Worm (Caenorhabditis elegans): ENCODE results near the gene set-8.

set-8 gene

DNA sequence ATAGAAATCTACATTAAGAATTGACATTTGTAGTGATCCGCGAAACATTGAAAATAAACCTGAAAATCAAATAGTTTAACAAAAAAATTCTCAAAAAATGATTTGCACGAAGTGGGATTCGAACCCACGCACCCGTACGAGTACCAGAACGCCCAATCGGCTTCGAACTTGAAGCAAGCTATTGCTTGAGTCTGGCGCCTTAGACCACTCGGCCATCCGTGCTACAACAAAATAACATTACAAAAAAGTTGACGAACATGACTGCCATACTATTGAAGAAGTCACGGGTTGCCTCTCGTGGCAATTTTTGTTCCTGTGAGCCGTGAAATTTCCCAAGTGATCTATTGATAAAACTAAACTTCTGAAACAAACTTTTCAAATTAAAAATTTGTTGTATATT, 3.2 kb upstream of the set-8 start (continued):
- no peak for TF ChIP-seq cebp-1 (GFP tag; IDR thresholded peaks at IDR 0.05)
- peak; percentile 1 for TF ChIP-seq cebp-1 (tag; optimal IDR thresholded peaks at IDR 0.05)
- TF ChIP-seq dox-1 (GFP tag; IDR thresholded peaks at IDR 0.05): peak; percentile 45; the same call in 1 of the 2 replicates
- TF ChIP-seq D2030.7 (GFP tag; IDR thresholded peaks at IDR 0.05): peak; percentile 92
- peak; percentile 32 for TF ChIP-seq nhr-90 (tag; optimal IDR thresholded peaks at IDR 0.05)
- TF ChIP-seq lin-26 (GFP tag; IDR thresholded peaks at IDR 0.05): 0 out of 2 replicates have a peak, but pooled peaks have one; percentile 45
- peak; percentile 84 for TF ChIP-seq tbp1 (GFP tag; optimal IDR thresholded peaks at IDR 0.05)
- 0 out of 2 replicates have a peak, but pooled peaks have one; percentile 22 for TF ChIP-seq Y53G8AR.9 (GFP tag; conservative IDR thresholded peaks at IDR 0.05)
- no peak for TF ChIP-seq egrh-3 (GFP tag; IDR thresholded peaks at IDR 0.05)
- TF ChIP-seq snpc-1.3 (tag; optimal IDR thresholded peaks at IDR 0.05; ENCODE audit: insufficient read depth): peak; percentile 63
- TF ChIP-seq rcor-1 (GFP tag; IDR thresholded peaks at IDR 0.05): peak; percentile 62
- TF ChIP-seq him-1 (tag; optimal IDR thresholded peaks at IDR 0.05): peak; percentile 51
- no peak for TF ChIP-seq hlh-26 (GFP tag; conservative IDR thresholded peaks at IDR 0.05)
- TF ChIP-seq sea-2 (GFP tag; IDR thresholded peaks at IDR 0.05): no peak
- peak; percentile 72 for TF ChIP-seq B0261.1 (tag; optimal IDR thresholded peaks at IDR 0.05)

DNA sequence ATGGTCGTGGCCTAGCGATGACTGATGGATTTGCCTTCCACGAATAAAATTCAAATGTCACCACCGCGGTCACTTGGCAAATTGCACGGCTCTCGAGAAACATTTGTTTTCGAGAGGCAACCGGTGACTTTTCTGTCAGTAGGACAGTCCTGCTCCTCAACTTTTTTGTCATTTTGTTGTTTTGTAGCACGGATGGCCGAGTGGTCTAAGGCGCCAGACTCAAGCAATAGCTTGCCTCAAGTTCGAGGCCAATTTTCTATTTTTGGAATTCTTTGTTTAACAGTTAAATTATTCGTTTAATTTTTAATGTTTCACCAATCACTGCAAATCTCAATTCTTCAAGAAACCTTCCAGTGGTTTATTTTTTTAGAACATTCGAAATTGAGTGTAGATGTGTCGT, 2.3 kb upstream of the set-8 start:
- peak; percentile 59; the same call in 1 of the 2 replicates for TF ChIP-seq lin-26 (GFP tag; IDR thresholded peaks at IDR 0.05)
- TF ChIP-seq F55B11.4 (tag; optimal IDR thresholded peaks at IDR 0.05; ENCODE audit: borderline replicate concordance, insufficient read depth): no peak
- no peak for TF ChIP-seq T07F8.4 (tag; optimal IDR thresholded peaks at IDR 0.05)
- TF ChIP-seq ama-1 (optimal IDR thresholded peaks at IDR 0.05): no peak
- no peak for TF ChIP-seq ama-1 (GFP tag; optimal IDR thresholded peaks at IDR 0.05)
- no peak for TF ChIP-seq F37B4.10 (GFP tag; IDR thresholded peaks at IDR 0.05)
- no peak for TF ChIP-seq bed-1 (GFP tag; IDR thresholded peaks at IDR 0.05)
- TF ChIP-seq die-1 (tag; optimal IDR thresholded peaks at IDR 0.05): peak; percentile 48
- TF ChIP-seq sptf-2 (GFP tag; optimal IDR thresholded peaks at IDR 0.05): no peak
- TF ChIP-seq mes-4 (tag; optimal IDR thresholded peaks at IDR 0.05): no peak
- TF ChIP-seq xnd-1 (tag; optimal IDR thresholded peaks at IDR 0.05): no peak
- peak; percentile 9 for TF ChIP-seq ztf-18 (tag; optimal IDR thresholded peaks at IDR 0.05)
- TF ChIP-seq snpc-4 (GFP tag; optimal IDR thresholded peaks at IDR 0.05): no peak
- TF ChIP-seq snpc-4 (tag; optimal IDR thresholded peaks at IDR 0.05): peak in 1 of 4 experiments; percentile 36
- no peak for TF ChIP-seq attf-5 (GFP tag; optimal IDR thresholded peaks at IDR 0.05)
- no peak for TF ChIP-seq egl-44 (GFP tag; IDR thresholded peaks at IDR 0.05)
- peak; percentile 63 for TF ChIP-seq rpc-1 (optimal IDR thresholded peaks at IDR 0.05)
- peak; percentile 84 for TF ChIP-seq rpc-1 (tag; optimal IDR thresholded peaks at IDR 0.05)
- TF ChIP-seq ceh-58 (GFP tag; IDR thresholded peaks at IDR 0.05): no peak
- TF ChIP-seq D2030.7 (GFP tag; IDR thresholded peaks at IDR 0.05): peak; percentile 54
- TF ChIP-seq nhr-27 (tag; optimal IDR thresholded peaks at IDR 0.05): no peak
- no peak for TF ChIP-seq unc-62 (GFP tag; optimal IDR thresholded peaks at IDR 0.05)
- peak; percentile 85 for TF ChIP-seq tbp1 (GFP tag; optimal IDR thresholded peaks at IDR 0.05)
- TF ChIP-seq ztf-25 (GFP tag; IDR thresholded peaks at IDR 0.05): 0 out of 2 replicates have a peak, but pooled peaks have one; percentile 51
- no peak for TF ChIP-seq dpl-1 (GFP tag; optimal IDR thresholded peaks at IDR 0.05)
- TF ChIP-seq snpc-3.4 (tag; optimal IDR thresholded peaks at IDR 0.05): no peak
- no peak for TF ChIP-seq efl-1 (GFP tag; optimal IDR thresholded peaks at IDR 0.05)
- peak; percentile 33 for TF ChIP-seq nhr-90 (tag; optimal IDR thresholded peaks at IDR 0.05)
- peak; percentile 38; the same call in 1 of the 2 replicates for TF ChIP-seq hmg-1.2 (GFP tag; IDR thresholded peaks at IDR 0.05)
- peak; percentile 71 for TF ChIP-seq B0261.1 (tag; optimal IDR thresholded peaks at IDR 0.05)
- TF ChIP-seq T26A5.8 (tag; optimal IDR thresholded peaks at IDR 0.05): no peak
- no peak for TF ChIP-seq nfya-1 (tag; optimal IDR thresholded peaks at IDR 0.05; ENCODE audit: borderline replicate concordance, insufficient read depth)
